Fruit fly (Drosophila melanogaster): ENCODE data around the gene CG2258.
A peak's percentile ranks its signal among the peaks of the same experiment; 100 is the strongest.

CG2258 gene

DNA sequence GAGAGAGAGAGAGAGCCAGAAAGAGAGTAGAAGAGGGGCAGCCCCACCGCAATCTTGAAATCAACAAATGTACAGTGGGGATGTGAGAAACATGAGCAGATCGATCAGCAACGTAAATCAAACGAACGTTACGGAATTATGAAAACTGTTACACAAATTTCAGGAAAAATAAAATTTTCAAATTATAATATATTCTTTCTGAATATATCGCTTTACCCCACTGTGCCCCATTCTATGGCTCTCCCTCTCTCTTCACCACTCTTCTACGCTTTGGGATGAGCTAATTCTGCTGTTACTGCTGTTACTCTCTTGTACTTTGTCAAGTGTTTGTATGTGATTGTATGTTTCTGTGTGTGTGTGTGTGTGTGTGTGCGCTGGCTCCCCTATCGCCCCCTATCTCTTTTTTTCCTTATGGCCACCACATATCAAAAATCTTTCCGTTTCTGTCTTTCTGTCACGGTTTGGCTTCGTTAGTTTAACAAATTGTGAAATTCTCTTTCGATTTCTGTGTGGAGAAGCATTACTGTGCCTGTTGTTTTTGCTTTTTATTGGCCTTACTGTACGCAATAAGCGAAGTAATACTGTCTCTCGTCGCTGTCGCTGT lies 10.8 kb downstream of the CG2258 start (continued):
- no peak for TF ChIP-seq Bgb (GFP tag; IDR thresholded peaks at IDR 0.05; ENCODE audit: partially characterized antibody)
- TF ChIP-seq dysf (GFP tag; IDR thresholded peaks at IDR 0.05), result peak; percentile 99
- peak; percentile 76 for TF ChIP-seq Nf-YC (tag; optimal IDR thresholded peaks at IDR 0.05)
- TF ChIP-seq gcm2 (GFP tag; optimal IDR thresholded peaks at IDR 0.05), result peak; percentile 95
- peak; percentile 68 for TF ChIP-seq CG33557 (GFP tag; optimal IDR thresholded peaks at IDR 0.05)
- TF ChIP-seq CG8388 (GFP tag; optimal IDR thresholded peaks at IDR 0.05), result peak; percentile 95
- peak in 1 of 2 experiments; percentile 97 for TF ChIP-seq eve (GFP tag; optimal IDR thresholded peaks at IDR 0.05)
- TF ChIP-seq wdn (GFP tag; IDR thresholded peaks at IDR 0.05), result peak; percentile 97
- peak; percentile 86 for TF ChIP-seq zen (tag; optimal IDR thresholded peaks at IDR 0.05)
- peak; percentile 13 for TF ChIP-seq pzg (GFP tag; optimal IDR thresholded peaks at IDR 0.05)
- TF ChIP-seq mld (GFP tag; IDR thresholded peaks at IDR 0.05; ENCODE audit: partially characterized antibody), result no peak
- TF ChIP-seq E2f1 (GFP tag; IDR thresholded peaks at IDR 0.05), result peak; percentile 98
- TF ChIP-seq CG3847 (GFP tag; IDR thresholded peaks at IDR 0.05), result peak; percentile 97
- TF ChIP-seq slou (GFP tag; optimal IDR thresholded peaks at IDR 0.05), result peak; percentile 94
- peak; percentile 95 for TF ChIP-seq CG1603 (tag; optimal IDR thresholded peaks at IDR 0.05)
- peak; percentile 81 for TF ChIP-seq exex (tag; optimal IDR thresholded peaks at IDR 0.05)
- TF ChIP-seq Scr (GFP tag; IDR thresholded peaks at IDR 0.05; ENCODE audit: partially characterized antibody), result no peak; the same call in 1 of the 2 replicates
- TF ChIP-seq pho (GFP tag; optimal IDR thresholded peaks at IDR 0.05), result peak; percentile 90
- TF ChIP-seq Oaz (GFP tag; IDR thresholded peaks at IDR 0.05), result peak; percentile 97
- peak; percentile 96 for TF ChIP-seq Gug (GFP tag; IDR thresholded peaks at IDR 0.05)
- TF ChIP-seq danr (GFP tag; IDR thresholded peaks at IDR 0.05), result peak; percentile 97
- TF ChIP-seq Eip74EF (GFP tag; optimal IDR thresholded peaks at IDR 0.05), result peak in 1 of 2 experiments; percentile 93
- TF ChIP-seq CG1602 (GFP tag; optimal IDR thresholded peaks at IDR 0.05), result peak; percentile 94
- TF ChIP-seq trem (tag; optimal IDR thresholded peaks at IDR 0.05), result peak; percentile 89
- TF ChIP-seq CG15073 (GFP tag; optimal IDR thresholded peaks at IDR 0.05), result peak; percentile 66
- no peak for TF ChIP-seq Hr39 (optimal IDR thresholded peaks at IDR 0.05)
- TF ChIP-seq CG6272 (GFP tag; IDR thresholded peaks at IDR 0.05), result peak; percentile 97
- peak; percentile 99 for TF ChIP-seq HLH3B (GFP tag; IDR thresholded peaks at IDR 0.05)
- 0 out of 2 replicates have a peak, but pooled peaks have one; percentile 24 for TF ChIP-seq unc-4 (GFP tag; IDR thresholded peaks at IDR 0.05; ENCODE audit: partially characterized antibody)
- TF ChIP-seq scrt (GFP tag; optimal IDR thresholded peaks at IDR 0.05), result peak; percentile 96
- TF ChIP-seq Opbp (GFP tag; IDR thresholded peaks at IDR 0.05; ENCODE audit: partially characterized antibody), result 0 out of 3 replicates have a peak, but pooled peaks have one; percentile 49
- peak; percentile 88 to 97 for TF ChIP-seq Hr51 (GFP tag; optimal IDR thresholded peaks at IDR 0.05)
- peak; percentile 82 for TF ChIP-seq CG3838 (GFP tag; optimal IDR thresholded peaks at IDR 0.05)
- no peak; the same call in 1 of the 2 replicates for TF ChIP-seq bbx (GFP tag; IDR thresholded peaks at IDR 0.05; ENCODE audit: partially characterized antibody)
- TF ChIP-seq CG12744 (GFP tag; optimal IDR thresholded peaks at IDR 0.05), result peak; percentile 83
- TF ChIP-seq Poxn (GFP tag; IDR thresholded peaks at IDR 0.05), result peak; percentile 93
- TF ChIP-seq CG3407 (GFP tag; optimal IDR thresholded peaks at IDR 0.05), result peak; percentile 91
- TF ChIP-seq CHES-1-like (GFP tag; optimal IDR thresholded peaks at IDR 0.05), result peak; percentile 84
- peak; percentile 96 for TF ChIP-seq CG16779 (GFP tag; IDR thresholded peaks at IDR 0.05)
- TF ChIP-seq Rfx (GFP tag; IDR thresholded peaks at IDR 0.05), result peak; percentile 99
- TF ChIP-seq vfl (GFP tag; optimal IDR thresholded peaks at IDR 0.05), result peak; percentile 92
- peak; percentile 96 for TF ChIP-seq CG17829 (tag; optimal IDR thresholded peaks at IDR 0.05)
- TF ChIP-seq CG1647 (GFP tag; optimal IDR thresholded peaks at IDR 0.05), result peak; percentile 91
- peak; percentile 87 for TF ChIP-seq Usf (GFP tag; optimal IDR thresholded peaks at IDR 0.05)
- TF ChIP-seq bcd (GFP tag; optimal IDR thresholded peaks at IDR 0.05), result peak; percentile 97
- peak; percentile 77 for TF ChIP-seq Hmx (GFP tag; optimal IDR thresholded peaks at IDR 0.05)
- peak; percentile 94 for TF ChIP-seq Doc2 (GFP tag; IDR thresholded peaks at IDR 0.05)
- TF ChIP-seq CG17568 (GFP tag; optimal IDR thresholded peaks at IDR 0.05), result peak; percentile 96
- no peak for TF ChIP-seq sc (optimal IDR thresholded peaks at IDR 0.05)
- peak; percentile 93 for TF ChIP-seq sc (GFP tag; optimal IDR thresholded peaks at IDR 0.05)

Data from whole organism, embryonic.